Worm (Caenorhabditis elegans) whole organism, L4 larva: ENCODE data around the gene clec-137.

Experiments used
- F10B5.3 ChIP-seq: sonication (generic microtip); optimal IDR thresholded peaks from 2 replicates; lab custom pipeline; 2016; ENCODE audit warnings: mild to moderate bottlenecking, missing genetic modification characterization, missing compliant biosample characterization
- Y48G9A.11 ChIP-seq: fragments of 200-800 bp; sonication (Bioruptor generic); IDR thresholded peaks from 2 replicates; pipeline ENCODE4 v1.3.6; 2022; ENCODE audit warnings: missing genetic modification reagents, missing genetic modification characterization, missing compliant biosample characterization
- Y5F2A.4 ChIP-seq: fragments of 200-800 bp; sonication (Bioruptor generic); optimal IDR thresholded peaks from 2 replicates; lab custom pipeline; 2018; ENCODE audit warnings: mild to moderate bottlenecking, missing genetic modification characterization, missing compliant biosample characterization
- ZK546.5 ChIP-seq, 2 experiments: sonication (generic microtip); optimal IDR thresholded peaks; 2 replicates each; lab custom pipeline; 2017; ENCODE audit warnings: missing biosample characterization in 2 of 2, missing genetic modification characterization in 2 of 2
- aha-1 ChIP-seq: fragments of 150-350 bp; peaks from one replicate; lab custom pipeline; 2014; ENCODE audit warnings: missing biosample characterization, missing genetic modification characterization
- ama-1 ChIP-seq: fragments of 150-350 bp; optimal IDR thresholded peaks from 2 replicates; lab custom pipeline; 2014; ENCODE audit warnings: inconsistent platforms, mixed read lengths
- ceh-62 ChIP-seq: sonication (generic microtip); optimal IDR thresholded peaks from 2 replicates; lab custom pipeline; 2017; ENCODE audit warnings: missing biosample characterization, missing genetic modification characterization
- ceh-82 ChIP-seq: sonication (generic microtip); optimal IDR thresholded peaks from 2 replicates; lab custom pipeline; 2017; ENCODE audit warnings: missing biosample characterization, missing genetic modification characterization
- ces-1 ChIP-seq: fragments of 150-350 bp; sonication (generic microtip); optimal IDR thresholded peaks from 4 replicates; lab custom pipeline; 2014; ENCODE audit warnings: missing biosample characterization, missing genetic modification reagents, missing genetic modification characterization
- cey-2 ChIP-seq: sonication (generic microtip); optimal IDR thresholded peaks from 3 replicates; lab custom pipeline; 2017; ENCODE audit warnings: missing genetic modification characterization, mild to moderate bottlenecking, missing compliant biosample characterization, antibody characterized with exemption, borderline replicate concordance; ENCODE audit not compliant: insufficient read depth
- daf-16 ChIP-seq, 3 experiments: sonication (generic microtip); optimal IDR thresholded peaks; 2 replicates each; lab custom pipeline; 2016 to 2017; ENCODE audit warnings: missing genetic modification characterization in 3 of 3, missing genetic modification reagents in 3 of 3, mild to moderate bottlenecking in 2 of 3, missing compliant biosample characterization in 2 of 3, missing biosample characterization in 1 of 3, moderate library complexity in 1 of 3
- daf-19 ChIP-seq: fragments of 200-800 bp; sonication (Bioruptor generic); conservative IDR thresholded peaks from 2 replicates; pipeline ENCODE4 v1.3.6; 2022; ENCODE audit warnings: missing genetic modification characterization, missing compliant biosample characterization
- dpl-1 ChIP-seq: fragments of 150-350 bp; optimal IDR thresholded peaks from 2 replicates; lab custom pipeline; 2014; ENCODE audit warnings: missing biosample characterization, missing genetic modification reagents, missing genetic modification characterization
- fkh-10 ChIP-seq: fragments of 150-350 bp; optimal IDR thresholded peaks from 2 replicates; lab custom pipeline; 2014; ENCODE audit warnings: missing biosample characterization, missing genetic modification reagents, missing genetic modification characterization
- hlh-11 ChIP-seq: fragments of 200-800 bp; sonication (Bioruptor generic); optimal IDR thresholded peaks from 2 replicates; lab custom pipeline; 2018; ENCODE audit warnings: mild to moderate bottlenecking, missing genetic modification characterization, missing compliant biosample characterization
- lin-1 ChIP-seq: fragments of 200-800 bp; sonication (Bioruptor generic); IDR thresholded peaks from 2 replicates; pipeline ENCODE4 v1.3.6; 2022; ENCODE audit warnings: missing genetic modification reagents, missing genetic modification characterization, missing compliant biosample characterization
- lin-38 ChIP-seq: fragments of 200-800 bp; sonication (Bioruptor generic); IDR thresholded peaks from 2 replicates; pipeline ENCODE4 v1.3.6; 2022; ENCODE audit warnings: missing genetic modification reagents, missing genetic modification characterization, missing compliant biosample characterization
- lin-39 ChIP-seq: fragments of 150-350 bp; optimal IDR thresholded peaks from 2 replicates; lab custom pipeline; 2014; ENCODE audit warnings: missing biosample characterization, missing genetic modification reagents, missing genetic modification characterization
- madf-9 ChIP-seq: fragments of 200-800 bp; sonication (Bioruptor generic); conservative IDR thresholded peaks from 2 replicates; pipeline ENCODE4 v1.3.6; 2022; ENCODE audit warnings: missing genetic modification reagents, missing genetic modification characterization, missing compliant biosample characterization
- mdt-29 ChIP-seq: fragments of 200-800 bp; sonication (Bioruptor generic); IDR thresholded peaks from 2 replicates; pipeline ENCODE4 v1.3.6; 2022; ENCODE audit warnings: missing genetic modification reagents, missing genetic modification characterization, missing compliant biosample characterization
- mes-2 ChIP-seq: sonication (generic microtip); optimal IDR thresholded peaks from 2 replicates; lab custom pipeline; 2016; ENCODE audit warnings: missing genotype, mild to moderate bottlenecking, missing genetic modification characterization, missing compliant biosample characterization; ENCODE audit not compliant: poor library complexity, severe bottlenecking
- nhr-10 ChIP-seq: fragments of 150-350 bp; optimal IDR thresholded peaks from 2 replicates; lab custom pipeline; 2014; ENCODE audit warnings: missing biosample characterization, missing genetic modification characterization
- nhr-102 ChIP-seq: sonication (generic microtip); optimal IDR thresholded peaks from 2 replicates; lab custom pipeline; 2016; ENCODE audit warnings: mild to moderate bottlenecking, missing genetic modification characterization, moderate library complexity, missing compliant biosample characterization
- nhr-111 ChIP-seq: fragments of 200-800 bp; sonication (Bioruptor generic); optimal IDR thresholded peaks from 2 replicates; lab custom pipeline; 2018; ENCODE audit warnings: mild to moderate bottlenecking, missing genetic modification characterization, missing compliant biosample characterization
- nhr-28 ChIP-seq: fragments of 150-350 bp; optimal IDR thresholded peaks from 2 replicates; lab custom pipeline; 2014; ENCODE audit warnings: missing biosample characterization, missing genetic modification characterization
- nhr-6 ChIP-seq: fragments of 150-350 bp; optimal IDR thresholded peaks from 2 replicates; lab custom pipeline; 2014; ENCODE audit warnings: missing biosample characterization, missing genetic modification characterization
- skn-1 ChIP-seq: fragments of 150-350 bp; optimal IDR thresholded peaks from 2 replicates; lab custom pipeline; 2014; ENCODE audit warnings: missing biosample characterization, missing genetic modification characterization
- snpc-1.2 ChIP-seq: fragments of 200-800 bp; sonication (Bioruptor generic); IDR thresholded peaks from 2 replicates; pipeline ENCODE4 v1.3.6; 2022; ENCODE audit warnings: missing genetic modification reagents, missing genetic modification characterization, missing compliant biosample characterization
- tra-1 ChIP-seq: fragments of 200-800 bp; sonication (Bioruptor generic); IDR thresholded peaks from 2 replicates; pipeline ENCODE4 v1.3.6; 2022; ENCODE audit warnings: missing genetic modification reagents, missing genetic modification characterization, missing compliant biosample characterization
- zag-1 ChIP-seq: fragments of 150-350 bp; optimal IDR thresholded peaks from 2 replicates; lab custom pipeline; 2014; ENCODE audit warnings: missing biosample characterization, missing genetic modification characterization
- zfp-2 ChIP-seq: sonication (generic microtip); optimal IDR thresholded peaks from 2 replicates; lab custom pipeline; 2016; ENCODE audit warnings: mild to moderate bottlenecking, missing genetic modification characterization, missing compliant biosample characterization
- zfp-3 ChIP-seq: fragments of 200-800 bp; sonication (Bioruptor generic); conservative IDR thresholded peaks from 2 replicates; pipeline ENCODE4 v1.3.6; 2022; ENCODE audit warnings: missing genetic modification reagents, missing genetic modification characterization, missing compliant biosample characterization
- zip-11 ChIP-seq: fragments of 200-800 bp; sonication (Bioruptor generic); IDR thresholded peaks from 2 replicates; pipeline ENCODE4 v1.3.6; 2022; ENCODE audit warnings: missing genetic modification characterization, missing compliant biosample characterization

Gene clec-137

DNA sequence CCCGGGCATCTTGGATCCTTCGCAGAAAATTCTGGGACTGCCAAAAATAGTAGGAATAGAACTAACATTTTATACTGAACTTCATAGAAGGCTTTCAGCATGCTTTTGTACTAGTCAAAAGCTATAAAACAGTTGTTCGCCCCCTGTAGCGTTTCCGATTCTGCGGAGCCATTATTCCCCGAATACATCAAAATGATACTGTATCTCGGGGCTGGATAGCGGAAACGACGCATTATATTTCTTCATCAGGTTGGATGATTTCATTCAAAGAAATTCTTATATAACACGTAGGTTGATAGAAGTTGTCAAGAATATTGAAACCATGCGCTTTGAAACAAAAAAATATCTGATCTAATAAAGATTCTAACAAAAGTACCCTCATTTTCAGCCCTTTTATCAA, at the start of gene clec-137:
Gene clec-137, minus strand, starts transcription at position 101 of the 400 bp plus-strand sequence.
- TF ChIP-seq lin-1 (GFP tag; lab: Robert Waterston, UW), result no peak
- no peak for TF ChIP-seq tra-1 (GFP tag; lab: Robert Waterston, UW)
- no peak for TF ChIP-seq fkh-10 (GFP tag; lab: Kevin White, UChicago)
- no peak for TF ChIP-seq lin-38 (GFP tag; lab: Robert Waterston, UW)
- TF ChIP-seq lin-39 (tag; lab: Kevin White, UChicago), result no peak
- TF ChIP-seq ceh-62, result no peak
- no peak for TF ChIP-seq zfp-2 (tag; lab: Kevin White, UChicago)
- TF ChIP-seq zfp-3 (GFP tag; lab: Robert Waterston, UW), result no peak

DNA sequence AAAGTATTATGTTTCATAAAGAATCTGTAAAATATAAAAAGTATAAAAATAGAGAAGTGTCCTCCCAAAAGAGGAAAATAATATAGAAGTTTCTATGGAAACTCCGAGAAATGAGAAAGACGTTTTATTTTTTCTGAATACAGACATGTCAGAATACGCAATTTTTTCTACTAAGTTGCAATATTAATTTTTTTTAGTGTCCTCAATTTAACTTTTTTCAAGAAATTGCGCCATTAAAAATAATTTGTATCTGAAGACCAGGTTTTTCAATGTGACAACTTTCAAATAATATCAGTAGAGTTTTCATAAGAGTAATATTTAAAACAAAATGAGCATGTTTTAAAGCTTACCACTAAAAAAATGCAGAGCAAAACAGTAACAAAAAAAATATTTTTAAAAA, 49.7 kb upstream of the clec-137 start, which contains the start of gene fut-5:
Gene fut-5, minus strand, starts transcription at position 101 of the 400 bp plus-strand sequence.
- TF ChIP-seq ceh-62 (no peak), aha-1 (peak; percentile 0)

DNA sequence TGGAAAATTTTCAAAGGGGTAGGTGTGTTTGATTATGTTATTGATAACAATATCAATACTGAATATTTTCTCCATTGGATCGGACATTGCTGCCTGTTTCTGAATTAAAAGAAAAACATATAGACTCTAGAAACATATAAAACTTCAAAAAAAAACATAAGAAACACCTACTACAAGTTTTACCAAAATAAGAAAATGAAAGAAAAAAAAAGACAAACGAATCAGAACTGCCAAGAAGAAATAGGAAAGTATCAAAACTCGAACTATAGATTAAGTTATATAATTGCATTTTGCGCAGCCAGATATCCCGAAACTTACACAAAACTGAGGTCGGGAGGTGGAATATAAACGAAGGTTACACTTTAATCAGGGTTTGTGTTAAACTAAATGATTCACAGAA, 47.5 kb upstream of the clec-137 start, which contains the start of gene T05A7.11:
Gene T05A7.11, minus strand, starts transcription at position 101 of the 400 bp plus-strand sequence.
- no peak for TF ChIP-seq nhr-102 (tag; lab: Kevin White, UChicago)
- no peak for TF ChIP-seq ama-1
- no peak for TF ChIP-seq snpc-1.2 (GFP tag; lab: Robert Waterston, UW)
- no peak for TF ChIP-seq nhr-111 (GFP tag; lab: Kevin White, UChicago)
- TF ChIP-seq nhr-10, result no peak
- no peak for TF ChIP-seq Y48G9A.11 (GFP tag; lab: Robert Waterston, UW)

DNA sequence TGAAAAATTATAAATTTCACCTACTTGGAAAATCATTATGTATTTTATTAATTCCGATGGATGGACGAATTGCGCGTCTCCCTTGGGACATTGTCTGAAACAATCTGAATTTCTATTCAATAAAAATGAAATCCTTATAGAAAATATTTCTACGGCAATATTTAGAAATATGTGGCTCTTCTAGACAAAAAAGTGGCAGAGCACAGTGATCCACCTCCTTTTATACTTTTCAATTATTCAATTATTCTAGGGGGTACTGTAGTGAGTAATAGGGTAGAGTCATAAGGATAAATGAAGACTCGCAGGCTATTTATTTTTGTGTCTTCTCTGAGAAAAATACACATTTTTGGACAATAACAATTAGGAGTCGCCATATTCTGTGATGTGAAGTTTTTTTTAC, 45.3 kb upstream of the clec-137 start, which contains the start of gene T05A7.12:
Gene T05A7.12, minus strand, starts transcription at position 101 of the 400 bp plus-strand sequence.
- no peak for TF ChIP-seq dpl-1 (GFP tag; lab: Kevin White, UChicago)

DNA sequence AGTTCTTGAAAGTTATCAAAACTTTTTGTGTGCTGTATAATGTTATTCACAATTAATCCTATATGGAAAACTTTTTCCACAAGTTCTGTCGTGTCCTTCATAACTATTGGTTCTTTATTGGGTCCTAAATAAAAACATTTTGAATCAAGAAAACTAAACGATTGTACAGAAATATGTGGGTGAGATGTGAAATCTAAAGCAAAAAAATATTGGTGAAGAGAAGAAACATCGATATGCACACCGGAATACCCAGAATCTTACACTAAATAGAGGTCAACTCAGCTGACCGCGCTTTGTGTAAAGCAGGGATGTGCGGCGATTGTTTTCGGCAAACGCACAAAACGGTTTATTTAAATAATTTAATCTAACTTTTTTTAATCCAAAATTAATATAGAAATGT, 43.4 kb upstream of the clec-137 start, which contains the start of gene T05A7.13:
Gene T05A7.13, minus strand, starts transcription at position 101 of the 400 bp plus-strand sequence.
- no peak for TF ChIP-seq F10B5.3 (tag; lab: Kevin White, UChicago)
- TF ChIP-seq Y5F2A.4 (GFP tag; lab: Kevin White, UChicago), result no peak
- no peak for TF ChIP-seq zfp-3 (GFP tag; lab: Robert Waterston, UW)
- TF ChIP-seq zip-11 (GFP tag; lab: Robert Waterston, UW), result no peak
- no peak for TF ChIP-seq madf-9 (GFP tag; lab: Robert Waterston, UW)
- TF ChIP-seq, all 104 proteins: peak for 0

DNA sequence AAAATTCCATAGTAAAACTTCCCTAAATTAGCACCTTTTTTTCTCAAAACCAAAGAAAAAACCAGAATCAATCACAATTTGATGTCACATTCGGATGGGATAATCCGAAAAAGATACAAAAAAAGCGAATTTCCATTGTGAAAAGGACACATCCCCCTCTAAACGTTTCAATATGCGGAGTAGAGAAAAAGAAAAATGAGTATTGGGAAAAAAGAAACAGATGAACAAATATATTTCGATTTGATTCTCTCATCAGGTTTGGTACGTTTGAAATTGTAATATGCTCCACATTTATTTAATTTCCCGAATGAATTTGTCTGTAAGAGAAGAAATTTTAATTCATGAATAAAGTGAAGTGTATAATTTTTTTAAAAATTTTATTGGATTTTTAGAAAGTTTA, 40.4 kb upstream of the clec-137 start:
- TF ChIP-seq ces-1 (GFP tag; lab: Kevin White, UChicago) (no peak), mes-2 (no peak), nhr-6 (tag; lab: Kevin White, UChicago) (no peak), hlh-11 (tag; lab: Kevin White, UChicago) (no peak)
- TF ChIP-seq, all 104 proteins: peak for 0

DNA sequence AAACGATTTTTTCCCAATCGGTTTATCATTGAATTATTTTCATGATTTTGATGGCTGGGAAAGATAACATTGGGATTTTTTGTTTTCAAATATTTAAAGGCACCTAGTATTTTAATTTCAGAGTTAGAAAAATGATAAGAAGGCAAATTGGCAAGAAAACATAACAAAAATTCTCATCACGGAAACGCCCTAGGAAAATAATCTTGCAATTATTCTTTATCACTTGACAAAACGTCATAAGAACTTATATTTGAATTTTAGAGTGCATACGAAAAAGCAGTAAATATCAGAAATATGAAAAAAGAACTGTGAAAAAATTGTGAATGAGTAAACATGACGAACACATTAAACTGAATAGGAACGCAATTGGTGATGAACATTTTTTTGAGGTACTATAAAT, 39.5 kb upstream of the clec-137 start:
- TF ChIP-seq nhr-28 (tag; lab: Kevin White, UChicago), result no peak
- TF ChIP-seq daf-16 (GFP tag; optimal IDR thresholded peaks at IDR 0.05; lab: Kevin White, UChicago), result no peak
- peak; percentile 83 for TF ChIP-seq daf-16 (tag; optimal IDR thresholded peaks at IDR 0.05; lab: Kevin White, UChicago)
- TF ChIP-seq, all 104 proteins: peak for 1

DNA sequence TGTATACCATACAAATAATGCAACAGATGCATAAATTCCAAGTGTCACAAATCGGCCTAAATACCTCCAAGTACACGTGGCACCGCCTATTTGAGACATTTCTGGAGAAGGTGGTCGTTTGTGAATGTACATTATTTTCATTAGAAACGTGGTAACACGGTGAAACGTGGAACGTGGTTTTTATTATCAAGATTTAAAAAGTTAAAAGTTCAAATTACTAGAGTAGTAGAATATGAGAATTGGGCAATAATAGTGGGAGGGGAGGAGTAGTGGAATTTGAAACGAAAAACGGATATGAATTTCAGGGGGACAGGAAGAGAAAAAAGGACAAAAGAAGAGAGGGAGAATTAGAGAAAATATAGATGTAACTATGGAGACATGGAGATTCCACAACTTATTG, 37.9 kb upstream of the clec-137 start, which contains the start of gene fut-6:
Gene fut-6, minus strand, starts transcription at position 101 of the 400 bp plus-strand sequence.
- no peak for TF ChIP-seq nhr-28 (tag; lab: Kevin White, UChicago)
- no peak for TF ChIP-seq hlh-11 (tag; lab: Kevin White, UChicago)
- TF ChIP-seq lin-1 (GFP tag; lab: Robert Waterston, UW), result no peak
- TF ChIP-seq mes-2, result no peak
- TF ChIP-seq zag-1, result no peak
- TF ChIP-seq ZK546.5 (tag; optimal IDR thresholded peaks at IDR 0.05; lab: Kevin White, UChicago), result no peak
- TF ChIP-seq mdt-29 (GFP tag; lab: Robert Waterston, UW), result no peak
- no peak for TF ChIP-seq lin-38 (GFP tag; lab: Robert Waterston, UW)
- TF ChIP-seq nhr-10, result no peak
- TF ChIP-seq zfp-2 (tag; lab: Kevin White, UChicago), result no peak
- TF ChIP-seq skn-1 (tag; lab: Kevin White, UChicago), result no peak
- no peak for TF ChIP-seq ceh-82 (tag; lab: Kevin White, UChicago)
- TF ChIP-seq daf-19 (GFP tag; lab: Robert Waterston, UW), result no peak
- TF ChIP-seq daf-16 (GFP tag; optimal IDR thresholded peaks at IDR 0.05; lab: Kevin White, UChicago), result no peak
- no peak for TF ChIP-seq daf-16 (tag; optimal IDR thresholded peaks at IDR 0.05; lab: Kevin White, UChicago)
- no peak for TF ChIP-seq cey-2 (tag; lab: Kevin White, UChicago)
